Fruit fly (Drosophila melanogaster) whole organism, embryonic: ENCODE measurements around the gene CheB38b.

Experiments used
- Abd-B ChIP-seq: fragments of 200-800 bp; sonication (Bioruptor generic); optimal IDR thresholded peaks from 2 replicates; lab custom pipeline; 2018; ENCODE audit warnings: missing biosample characterization, mild to moderate bottlenecking, missing genetic modification characterization, moderate library complexity
- Adf1 ChIP-seq: fragments of 200-800 bp; sonication (Bioruptor generic); IDR thresholded peaks from 2 replicates; pipeline ENCODE4 v1.3.6; 2022; ENCODE audit warnings: missing biosample characterization, missing genetic modification characterization
- BtbVII ChIP-seq: fragments of 200-800 bp; sonication (Bioruptor generic); optimal IDR thresholded peaks from 3 replicates; lab custom pipeline; 2017; ENCODE audit warnings: missing biosample characterization, mild to moderate bottlenecking, missing genetic modification characterization
- CG10274 ChIP-seq: fragments of 200-800 bp; sonication (Bioruptor generic); optimal IDR thresholded peaks from 3 replicates; lab custom pipeline; 2017; ENCODE audit warnings: missing biosample characterization, mild to moderate bottlenecking, missing genetic modification characterization
- CG10321 ChIP-seq: fragments of 200-800 bp; sonication (Bioruptor generic); IDR thresholded peaks from 2 replicates; pipeline ENCODE4 v1.3.6; 2022; ENCODE audit warnings: missing biosample characterization, missing genetic modification characterization
- CG10543 ChIP-seq: fragments of 200-800 bp; sonication (Bioruptor generic); optimal IDR thresholded peaks from 3 replicates; lab custom pipeline; 2017; ENCODE audit warnings: missing biosample characterization, mild to moderate bottlenecking, missing genetic modification characterization, moderate library complexity
- CG11456 ChIP-seq: fragments of 200-800 bp; sonication (Bioruptor generic); IDR thresholded peaks from 3 replicates; pipeline ENCODE4 v1.3.6; 2022; ENCODE audit warnings: missing biosample characterization, missing genetic modification characterization
- CG12071 ChIP-seq: fragments of 200-800 bp; sonication (Bioruptor generic); optimal IDR thresholded peaks from 3 replicates; lab custom pipeline; 2018; ENCODE audit warnings: missing biosample characterization, mild to moderate bottlenecking, missing genetic modification characterization
- CG12659 ChIP-seq: fragments of 200-800 bp; sonication (Bioruptor generic); optimal IDR thresholded peaks from 3 replicates; lab custom pipeline; 2017; ENCODE audit warnings: mild to moderate bottlenecking, missing biosample characterization, missing genetic modification reagents, missing genetic modification characterization
- CG18619 ChIP-seq: fragments of 200-800 bp; sonication (Bioruptor generic); optimal IDR thresholded peaks from 3 replicates; lab custom pipeline; 2017; ENCODE audit warnings: missing biosample characterization, mild to moderate bottlenecking, missing genetic modification characterization
- CG2875 ChIP-seq: fragments of 200-800 bp; sonication (Bioruptor generic); optimal IDR thresholded peaks from 2 replicates; lab custom pipeline; 2017; ENCODE audit warnings: missing biosample characterization, mild to moderate bottlenecking, missing genetic modification characterization, missing genetic modification reagents
- CG31441 ChIP-seq: fragments of 200-800 bp; sonication (Bioruptor generic); IDR thresholded peaks from 2 replicates; pipeline ENCODE4 v1.3.6; 2022; ENCODE audit warnings: missing biosample characterization, missing genetic modification characterization
- CG33213 ChIP-seq: fragments of 200-800 bp; sonication (Bioruptor generic); optimal IDR thresholded peaks from 3 replicates; lab custom pipeline; 2016; ENCODE audit warnings: missing biosample characterization, missing genetic modification characterization
- CG3847 ChIP-seq: fragments of 200-800 bp; sonication (Bioruptor generic); IDR thresholded peaks from 2 replicates; pipeline ENCODE4 v1.3.6; 2022; ENCODE audit warnings: missing biosample characterization, missing genetic modification characterization
- CG5180 ChIP-seq: fragments of 200-800 bp; sonication (Bioruptor generic); optimal IDR thresholded peaks from 3 replicates; lab custom pipeline; 2017; ENCODE audit warnings: missing biosample characterization, missing genetic modification characterization, mild to moderate bottlenecking, moderate library complexity, missing genetic modification reagents
- CG6765 ChIP-seq: fragments of 200-800 bp; sonication (Bioruptor generic); optimal IDR thresholded peaks from 3 replicates; lab custom pipeline; 2017; ENCODE audit warnings: missing biosample characterization, mild to moderate bottlenecking, missing genetic modification characterization
- CG7839 ChIP-seq: fragments of 200-800 bp; sonication (Bioruptor generic); optimal IDR thresholded peaks from 3 replicates; lab custom pipeline; 2018; ENCODE audit warnings: missing biosample characterization, mild to moderate bottlenecking, missing genetic modification characterization, moderate library complexity
- CG9876 ChIP-seq: fragments of 200-800 bp; sonication (Bioruptor generic); optimal IDR thresholded peaks from 2 replicates; lab custom pipeline; 2016; ENCODE audit warnings: missing biosample characterization, missing genetic modification characterization
- CG9932 ChIP-seq: fragments of 200-800 bp; sonication (Bioruptor generic); IDR thresholded peaks from 2 replicates; pipeline ENCODE4 v1.3.6; 2022; ENCODE audit warnings: missing biosample characterization, missing genetic modification characterization
- CTCF ChIP-seq: fragments of 200-800 bp; sonication (Bioruptor generic); optimal IDR thresholded peaks from 2 replicates; lab custom pipeline; 2017; ENCODE audit warnings: missing biosample characterization, mild to moderate bottlenecking, missing genetic modification characterization, moderate library complexity
- CrebB ChIP-seq: fragments of 200-800 bp; sonication (Bioruptor generic); optimal IDR thresholded peaks from 3 replicates; lab custom pipeline; 2018; ENCODE audit warnings: missing biosample characterization, mild to moderate bottlenecking, missing genetic modification characterization
- E2f2 ChIP-seq: fragments of 200-800 bp; sonication (Bioruptor generic); IDR thresholded peaks from 2 replicates; pipeline ENCODE4 v1.3.6; 2022; ENCODE audit warnings: missing biosample characterization, missing genetic modification characterization
- Eip74EF ChIP-seq, 2 experiments: fragments of 200-800 bp in 1 of 2; fragments of >200 bp in 1 of 2; sonication (Bioruptor generic) in 1 of 2; optimal IDR thresholded peaks; 2 replicates each; lab custom pipeline; 2017 to 2019; ENCODE audit warnings: missing biosample characterization in 2 of 2, missing genetic modification characterization in 2 of 2, mild to moderate bottlenecking in 1 of 2, moderate library complexity in 1 of 2
- HmgD ChIP-seq: fragments of 200-800 bp; sonication (Bioruptor generic); optimal IDR thresholded peaks from 3 replicates; lab custom pipeline; 2016; ENCODE audit warnings: missing biosample characterization, missing genetic modification characterization
- Kr ChIP-seq: fragments of 200-800 bp; sonication (Bioruptor generic); optimal IDR thresholded peaks from 2 replicates; lab custom pipeline; 2017; ENCODE audit warnings: missing biosample characterization, mild to moderate bottlenecking, missing genetic modification characterization
- Mrtf ChIP-seq: fragments of 200-800 bp; sonication (Bioruptor generic); IDR thresholded peaks from 3 replicates; pipeline ENCODE4 v1.3.6; 2022; ENCODE audit warnings: missing biosample characterization, missing genetic modification characterization
- NK7.1 ChIP-seq: fragments of 200-800 bp; sonication (Bioruptor generic); optimal IDR thresholded peaks from 3 replicates; lab custom pipeline; 2016; ENCODE audit warnings: missing biosample characterization, missing genetic modification characterization
- Sox100B ChIP-seq: fragments of 200-800 bp; sonication (Bioruptor generic); optimal IDR thresholded peaks from 3 replicates; lab custom pipeline; 2018; ENCODE audit warnings: missing biosample characterization, mild to moderate bottlenecking, missing genetic modification characterization
- Sry-β ChIP-seq: fragments of 200-800 bp; sonication (Bioruptor generic); optimal IDR thresholded peaks from 2 replicates; lab custom pipeline; 2018; ENCODE audit warnings: missing biosample characterization, mild to moderate bottlenecking, missing genetic modification characterization, moderate library complexity
- Stat92E ChIP-seq, 3 experiments: fragments of >200 bp in 2 of 3; fragments of 200-800 bp in 1 of 3; sonication (Bioruptor generic) in 1 of 3; optimal IDR thresholded peaks; 2 replicates each; lab custom pipeline; 2017 to 2019; ENCODE audit warnings: missing biosample characterization in 3 of 3, missing genetic modification characterization in 3 of 3, mild to moderate bottlenecking in 1 of 3, moderate library complexity in 1 of 3
- Taf1 ChIP-seq: fragments of 200-800 bp; sonication (Bioruptor generic); IDR thresholded peaks from 2 replicates; pipeline ENCODE4 v1.3.6; 2022; ENCODE audit warnings: missing biosample characterization, missing genetic modification characterization
- Tbp ChIP-seq: fragments of >200 bp; optimal IDR thresholded peaks from 2 replicates; lab custom pipeline; 2018; ENCODE audit warnings: missing biosample characterization, missing genetic modification characterization
- ab ChIP-seq: fragments of 200-800 bp; sonication (Bioruptor generic); optimal IDR thresholded peaks from 2 replicates; lab custom pipeline; 2016; ENCODE audit warnings: missing biosample characterization, missing genetic modification characterization
- al ChIP-seq: fragments of 200-800 bp; sonication (Bioruptor generic); IDR thresholded peaks from 2 replicates; pipeline ENCODE4 v1.3.6; 2022; ENCODE audit warnings: missing biosample characterization, missing genetic modification characterization
- ase ChIP-seq: fragments of 200-800 bp; sonication (Bioruptor generic); IDR thresholded peaks from 3 replicates; pipeline ENCODE4 v1.3.6; 2022; ENCODE audit warnings: missing biosample characterization, missing genetic modification characterization
- cwo ChIP-seq: fragments of 200-800 bp; sonication (Bioruptor generic); optimal IDR thresholded peaks from 3 replicates; lab custom pipeline; 2017; ENCODE audit warnings: missing biosample characterization, missing genetic modification characterization, mild to moderate bottlenecking, moderate library complexity, missing genetic modification reagents
- dati ChIP-seq: fragments of 200-800 bp; sonication (Bioruptor generic); IDR thresholded peaks from 2 replicates; pipeline ENCODE4 v1.3.6; 2022; ENCODE audit warnings: missing biosample characterization, missing genetic modification characterization
- gro ChIP-seq: fragments of 200-800 bp; sonication (Bioruptor generic); optimal IDR thresholded peaks from 2 replicates; lab custom pipeline; 2016; ENCODE audit warnings: missing biosample characterization, missing genetic modification characterization
- hb ChIP-seq: fragments of 200-800 bp; sonication (Bioruptor generic); IDR thresholded peaks from 3 replicates; pipeline ENCODE4 v1.3.6; 2022; ENCODE audit warnings: missing biosample characterization, missing genetic modification characterization; ENCODE audit not compliant: partially characterized antibody
- insv ChIP-seq, 2 experiments: fragments of 200-800 bp; sonication (Bioruptor generic); optimal IDR thresholded peaks; 3 replicates each; lab custom pipeline; 2016 to 2018; ENCODE audit warnings: missing biosample characterization in 2 of 2, missing genetic modification characterization in 2 of 2
- kni ChIP-seq: fragments of 200-800 bp; sonication (Bioruptor generic); optimal IDR thresholded peaks from 3 replicates; lab custom pipeline; 2017; ENCODE audit warnings: mild to moderate bottlenecking, missing biosample characterization, missing genetic modification reagents, missing genetic modification characterization
- lola ChIP-seq, 3 experiments: fragments of >200 bp in 2 of 3; fragments of 200-800 bp in 1 of 3; sonication (Bioruptor generic) in 1 of 3; optimal IDR thresholded peaks; 2 replicates each; lab custom pipeline; 2017 to 2019; ENCODE audit warnings: missing biosample characterization in 3 of 3, missing genetic modification characterization in 3 of 3, mild to moderate bottlenecking in 1 of 3, moderate library complexity in 1 of 3
- prd ChIP-seq, 3 experiments: fragments of >200 bp in 2 of 3; fragments of 200-800 bp in 1 of 3; sonication (Bioruptor generic) in 1 of 3; optimal IDR thresholded peaks in 2 of 3; IDR thresholded peaks in 1 of 3; 2 replicates in 2 of 3; 3 replicates in 1 of 3; pipeline versions ENCODE4 v1.3.6 to Lab custom; 2017 to 2022; ENCODE audit warnings: missing biosample characterization in 1 of 3, missing genetic modification characterization in 1 of 3
- psq ChIP-seq: fragments of 200-800 bp; sonication (Bioruptor generic); optimal IDR thresholded peaks from 2 replicates; lab custom pipeline; 2017; ENCODE audit warnings: missing biosample characterization, missing genetic modification characterization
- sima ChIP-seq: fragments of 200-800 bp; sonication (Bioruptor generic); optimal IDR thresholded peaks from 2 replicates; lab custom pipeline; 2016; ENCODE audit warnings: missing biosample characterization, missing genetic modification characterization
- tin ChIP-seq: fragments of 200-800 bp; sonication (Bioruptor generic); optimal IDR thresholded peaks from 3 replicates; lab custom pipeline; 2016; ENCODE audit warnings: missing biosample characterization, missing genetic modification characterization
- ttk ChIP-seq: fragments of 200-800 bp; sonication (Bioruptor generic); IDR thresholded peaks from 2 replicates; pipeline ENCODE4 v2.1.2; 2022; ENCODE audit warnings: missing biosample characterization, missing genetic modification characterization
- twi ChIP-seq: fragments of 200-800 bp; optimal IDR thresholded peaks from 2 replicates; lab custom pipeline; 2019; ENCODE audit warnings: missing biosample characterization, mild to moderate bottlenecking, missing genetic modification characterization, moderate library complexity
- wdn ChIP-seq: fragments of 200-800 bp; sonication (Bioruptor generic); IDR thresholded peaks from 2 replicates; pipeline ENCODE4 v1.3.6; 2022; ENCODE audit warnings: missing biosample characterization, missing genetic modification characterization
- zen2 ChIP-seq: fragments of 200-800 bp; sonication (Bioruptor generic); IDR thresholded peaks from 3 replicates; pipeline ENCODE4 v1.3.6; 2022; ENCODE audit warnings: missing biosample characterization, missing genetic modification characterization; ENCODE audit not compliant: partially characterized antibody

CheB38b gene

DNA sequence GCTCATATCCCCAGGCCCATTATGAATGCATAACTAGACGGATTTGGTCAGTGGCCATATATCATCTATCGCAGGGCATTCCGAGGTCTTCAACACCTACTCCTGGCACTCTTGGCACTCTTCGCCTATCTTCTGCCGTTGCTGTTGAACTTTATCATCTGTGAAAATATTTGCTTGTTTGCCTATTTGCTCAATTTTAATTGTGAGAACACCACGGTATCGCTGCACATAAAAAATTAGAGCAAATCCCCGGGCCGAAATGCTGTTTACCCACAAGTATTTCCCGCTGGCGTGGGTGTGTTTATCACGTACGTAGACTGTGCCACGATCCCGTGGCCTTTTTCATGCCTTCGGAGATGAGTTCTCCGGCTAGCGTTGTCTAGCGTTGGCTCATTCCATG is 36.3 kb downstream of the CheB38b start (continued):
- TF ChIP-seq Sox100B (GFP tag; lab: Kevin White, UChicago): peak; percentile 37
- TF ChIP-seq CG12659 (GFP tag; lab: Kevin White, UChicago): peak; percentile 52
- no peak for TF ChIP-seq CG10321
- TF ChIP-seq HmgD (GFP tag; lab: Kevin White, UChicago): no peak
- TF ChIP-seq CG33213 (GFP tag; lab: Kevin White, UChicago): peak; percentile 61
- peak; percentile 76 for TF ChIP-seq kni
- TF ChIP-seq prd (optimal IDR thresholded peaks at IDR 0.05; lab: Kevin White, UChicago): no peak
- peak; percentile 66 for TF ChIP-seq prd (GFP tag; IDR thresholded peaks at IDR 0.05; lab: Robert Waterston, UW)
- TF ChIP-seq wdn (GFP tag; lab: Robert Waterston, UW): no peak
- no peak for TF ChIP-seq Mrtf (GFP tag; lab: Robert Waterston, UW)
- peak in 1 of 3 experiments; percentile 53 for TF ChIP-seq lola (GFP tag; optimal IDR thresholded peaks at IDR 0.05; lab: Kevin White, UChicago)
- no peak for TF ChIP-seq psq (GFP tag; lab: Kevin White, UChicago)
- TF ChIP-seq Taf1: no peak
- TF ChIP-seq CG5180 (GFP tag; lab: Kevin White, UChicago): peak; percentile 46
- TF ChIP-seq E2f2 (GFP tag; lab: Robert Waterston, UW): no peak
- TF ChIP-seq ttk (GFP tag; lab: Robert Waterston, UW): 0 out of 2 replicates have a peak, but pooled peaks have one; percentile 17
- TF ChIP-seq CrebB (tag; lab: Kevin White, UChicago): peak; percentile 80
- TF ChIP-seq CG10543: peak; percentile 81
- peak; percentile 13 for TF ChIP-seq Sry-β (GFP tag; lab: Kevin White, UChicago)
- TF ChIP-seq Tbp (GFP tag; lab: Kevin White, UChicago): no peak
- TF ChIP-seq CG2875 (GFP tag; lab: Kevin White, UChicago): peak; percentile 76
- TF ChIP-seq CG31441 (GFP tag; lab: Robert Waterston, UW): peak; percentile 49; the same call in 1 of the 2 replicates
- peak; percentile 77 for TF ChIP-seq CG10274 (GFP tag; lab: Kevin White, UChicago)
- TF ChIP-seq zen2 (GFP tag; lab: Robert Waterston, UW): no peak
- 0 out of 2 replicates have a peak, but pooled peaks have one; percentile 48 for TF ChIP-seq dati (GFP tag; lab: Robert Waterston, UW)
- no peak for TF ChIP-seq CG11456
- peak; percentile 39 for TF ChIP-seq cwo (GFP tag; lab: Kevin White, UChicago)
- no peak for TF ChIP-seq CG9876 (GFP tag; lab: Kevin White, UChicago)
- TF ChIP-seq CG7839 (tag; lab: Kevin White, UChicago): peak; percentile 32
- TF ChIP-seq Stat92E (GFP tag; optimal IDR thresholded peaks at IDR 0.05; lab: Kevin White, UChicago): no peak
- peak; percentile 70 for TF ChIP-seq BtbVII (GFP tag; lab: Kevin White, UChicago)
- no peak for TF ChIP-seq hb
- peak; percentile 88 for TF ChIP-seq CG12071
- no peak for TF ChIP-seq al
- no peak for TF ChIP-seq Adf1 (GFP tag; lab: Robert Waterston, UW)
- TF ChIP-seq ab (GFP tag; lab: Kevin White, UChicago): no peak
- peak; percentile 11 for TF ChIP-seq gro (GFP tag; lab: Kevin White, UChicago)
- peak; percentile 77 for TF ChIP-seq CG18619 (GFP tag; lab: Kevin White, UChicago)
- TF ChIP-seq Abd-B (GFP tag; lab: Kevin White, UChicago): no peak
- TF ChIP-seq CTCF (GFP tag; lab: Kevin White, UChicago): no peak
- TF ChIP-seq NK7.1: peak; percentile 51
- no peak for TF ChIP-seq tin (GFP tag; lab: Kevin White, UChicago)
- peak; percentile 57 for TF ChIP-seq CG6765 (GFP tag; lab: Kevin White, UChicago)
- peak in 1 of 2 experiments; percentile 21 for TF ChIP-seq insv (GFP tag; optimal IDR thresholded peaks at IDR 0.05; lab: Kevin White, UChicago)
- TF ChIP-seq sima: no peak
- peak; percentile 85 for TF ChIP-seq Kr (GFP tag; lab: Kevin White, UChicago)
- no peak for TF ChIP-seq CG9932
- TF ChIP-seq ase (GFP tag; lab: Robert Waterston, UW): 0 out of 3 replicates have a peak, but pooled peaks have one; percentile 12
- TF ChIP-seq Eip74EF (GFP tag; optimal IDR thresholded peaks at IDR 0.05; lab: Kevin White, UChicago): peak in 1 of 2 experiments; percentile 2
- TF ChIP-seq twi (tag; lab: Kevin White, UChicago): peak; percentile 65
- TF ChIP-seq CG3847 (GFP tag; lab: Robert Waterston, UW): no peak
